Worm (Caenorhabditis elegans) whole organism, L2 larva: ENCODE data around the gene srw-122.

ENCODE experiments used
- R02D3.7 ChIP-seq: fragments of 150-350 bp; optimal IDR thresholded peaks from 2 replicates; lab custom pipeline; 2014; ENCODE audit warnings: missing biosample characterization, missing genetic modification characterization
- alr-1 ChIP-seq: fragments of 150-350 bp; optimal IDR thresholded peaks from 2 replicates; lab custom pipeline; 2014; ENCODE audit warnings: missing biosample characterization, missing genetic modification characterization
- aly-2 ChIP-seq: fragments of 150-350 bp; optimal IDR thresholded peaks from 2 replicates; lab custom pipeline; 2014; ENCODE audit warnings: missing biosample characterization, missing genetic modification characterization
- ama-1 ChIP-seq: fragments of 150-350 bp; optimal IDR thresholded peaks from 2 replicates; lab custom pipeline; 2018; ENCODE audit warnings: inconsistent platforms
- blmp-1 ChIP-seq: sonication (generic microtip); optimal IDR thresholded peaks from 2 replicates; lab custom pipeline; 2017; ENCODE audit warnings: missing genetic modification characterization, mild to moderate bottlenecking, missing compliant biosample characterization, antibody characterized with exemption, moderate library complexity; ENCODE audit not compliant: insufficient read depth
- crh-2 ChIP-seq: sonication (generic microtip); optimal IDR thresholded peaks from 2 replicates; lab custom pipeline; 2017; ENCODE audit warnings: missing biosample characterization, missing genetic modification characterization
- fos-1 ChIP-seq: fragments of 150-350 bp; optimal IDR thresholded peaks from 2 replicates; lab custom pipeline; 2014; ENCODE audit warnings: missing biosample characterization, missing genetic modification characterization
- lsy-2 ChIP-seq, 2 experiments: fragments of 150-350 bp in 1 of 2; sonication (generic microtip) in 1 of 2; optimal IDR thresholded peaks; 2 replicates each; lab custom pipeline; 2014 to 2017; ENCODE audit warnings: missing biosample characterization in 2 of 2, missing genetic modification characterization in 2 of 2
- mab-5 ChIP-seq: fragments of 150-350 bp; optimal IDR thresholded peaks from 2 replicates; lab custom pipeline; 2014; ENCODE audit warnings: missing biosample characterization, missing genetic modification characterization
- mdl-1 ChIP-seq, 2 experiments: fragments of 150-350 bp in 1 of 2; sonication (generic microtip) in 1 of 2; optimal IDR thresholded peaks; 2 replicates each; lab custom pipeline; 2017; ENCODE audit warnings: missing biosample characterization in 2 of 2, missing genetic modification characterization in 2 of 2
- nhr-12 ChIP-seq: fragments of 150-350 bp; optimal IDR thresholded peaks from 2 replicates; lab custom pipeline; 2014; ENCODE audit warnings: missing biosample characterization, missing genetic modification characterization
- nhr-23 ChIP-seq: fragments of 150-350 bp; optimal IDR thresholded peaks from 2 replicates; lab custom pipeline; 2014; ENCODE audit warnings: missing biosample characterization, missing genetic modification reagents, missing genetic modification characterization
- nhr-237 ChIP-seq: fragments of 150-350 bp; optimal IDR thresholded peaks from 2 replicates; lab custom pipeline; 2014; ENCODE audit warnings: missing biosample characterization, missing genetic modification characterization
- nhr-25 ChIP-seq: fragments of 150-350 bp; sonication (generic microtip); optimal IDR thresholded peaks from 3 replicates; lab custom pipeline; 2014; ENCODE audit warnings: missing biosample characterization, missing genetic modification characterization
- nhr-6 ChIP-seq: fragments of 150-350 bp; optimal IDR thresholded peaks from 2 replicates; lab custom pipeline; 2014; ENCODE audit warnings: missing biosample characterization, missing genetic modification characterization
- peb-1 ChIP-seq: fragments of 150-350 bp; optimal IDR thresholded peaks from 2 replicates; lab custom pipeline; 2014; ENCODE audit warnings: missing biosample characterization, missing genetic modification characterization
- skn-1 ChIP-seq: sonication (generic microtip); optimal IDR thresholded peaks from 2 replicates; lab custom pipeline; 2017; ENCODE audit warnings: missing biosample characterization, missing genetic modification characterization
- sma-3 ChIP-seq: sonication (generic microtip); optimal IDR thresholded peaks from 2 replicates; lab custom pipeline; 2016; ENCODE audit warnings: missing genetic modification reagents, missing genetic modification characterization, missing compliant biosample characterization
- sma-9 ChIP-seq, 2 experiments: fragments of 150-350 bp in 1 of 2; sonication (generic microtip) in 1 of 2; optimal IDR thresholded peaks; 2 replicates each; lab custom pipeline; 2014 to 2016; ENCODE audit warnings: missing genetic modification characterization in 2 of 2, mild to moderate bottlenecking in 1 of 2, missing biosample characterization in 1 of 2, missing compliant biosample characterization in 1 of 2, missing genetic modification reagents in 1 of 2, moderate library complexity in 1 of 2
- snpc-4 ChIP-seq: fragments of 150-350 bp; optimal IDR thresholded peaks from 2 replicates; lab custom pipeline; 2014; ENCODE audit warnings: missing biosample characterization, missing genetic modification characterization
- unc-55 ChIP-seq: fragments of 150-350 bp; sonication (generic microtip); optimal IDR thresholded peaks from 3 replicates; lab custom pipeline; 2014; ENCODE audit warnings: missing biosample characterization, missing genetic modification reagents, missing genetic modification characterization
- zag-1 ChIP-seq: fragments of 150-350 bp; optimal IDR thresholded peaks from 2 replicates; lab custom pipeline; 2014; ENCODE audit warnings: missing biosample characterization, missing genetic modification characterization
- ztf-1 ChIP-seq: fragments of 200-800 bp; sonication (Bioruptor generic); conservative IDR thresholded peaks from 2 replicates; pipeline ENCODE4 v1.3.6; 2022; ENCODE audit warnings: missing genetic modification characterization, missing compliant biosample characterization

srw-122 gene

DNA sequence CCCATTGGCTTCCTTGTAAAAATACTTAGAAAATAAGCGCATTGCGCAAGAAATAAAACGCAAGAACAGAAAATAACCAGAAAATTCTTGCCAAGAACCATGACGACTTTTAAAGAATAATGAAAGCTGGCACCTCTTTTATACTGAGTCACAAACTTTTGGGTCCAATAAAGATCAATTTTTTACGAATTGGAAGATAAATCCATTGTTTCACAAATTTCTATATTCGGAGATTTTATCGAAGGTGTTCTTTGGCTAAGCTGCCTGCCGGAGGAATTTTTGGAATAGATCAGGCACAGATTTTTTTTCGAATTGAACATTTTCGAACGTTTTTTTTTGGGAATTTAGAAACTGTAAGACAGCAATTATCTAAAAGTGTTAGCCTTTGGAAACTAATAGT lies 39.1 kb downstream of the srw-122 start, which contains the start of gene C31B8.9:
C31B8.9 (minus strand) TSS at position 101 of the 400 bp plus-strand sequence.
- TF ChIP-seq unc-55 (GFP tag; lab: Kevin White, UChicago), result no peak
- TF ChIP-seq skn-1 (tag; lab: Kevin White, UChicago), result no peak
- TF ChIP-seq ztf-1 (GFP tag; lab: Robert Waterston, UW), result no peak
- TF ChIP-seq nhr-237 (tag; lab: Kevin White, UChicago), result no peak
- TF ChIP-seq lsy-2 (tag; optimal IDR thresholded peaks at IDR 0.05; lab: Kevin White, UChicago), result no peak

DNA sequence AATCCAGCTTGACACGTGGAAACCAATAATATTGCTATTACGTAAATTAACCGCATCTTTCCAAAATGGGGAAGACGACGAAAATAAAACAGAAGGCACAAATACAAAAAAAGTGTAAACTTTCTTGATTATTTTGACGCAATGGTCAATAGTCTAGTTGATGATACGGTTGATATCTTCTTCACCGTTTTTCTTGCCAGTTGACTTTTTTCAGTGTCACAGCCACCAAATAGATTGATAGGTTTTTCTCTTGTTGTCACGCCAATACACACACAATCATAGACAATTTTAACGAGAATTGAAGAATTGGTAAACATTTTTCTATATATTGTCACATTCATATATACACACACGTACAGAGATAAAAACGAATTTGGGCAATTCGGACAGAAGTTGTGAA lies 42.5 kb downstream of the srw-122 start, which contains the start of gene zmp-3:
zmp-3 (minus strand) TSS at position 101 of the 400 bp plus-strand sequence.
- no peak for TF ChIP-seq nhr-23
- TF ChIP-seq blmp-1, result no peak
- no peak for TF ChIP-seq nhr-12 (tag; lab: Kevin White, UChicago)
- TF ChIP-seq nhr-25 (tag; lab: Kevin White, UChicago), result no peak
- TF ChIP-seq zag-1 (tag; lab: Kevin White, UChicago), result no peak
- no peak for TF ChIP-seq snpc-4 (tag; lab: Kevin White, UChicago)
- TF ChIP-seq sma-9 (GFP tag; optimal IDR thresholded peaks at IDR 0.05; lab: Kevin White, UChicago), result no peak
- TF ChIP-seq sma-9 (tag; optimal IDR thresholded peaks at IDR 0.05; lab: Kevin White, UChicago), result no peak
- no peak for TF ChIP-seq mab-5 (tag; lab: Kevin White, UChicago)
- no peak for TF ChIP-seq R02D3.7 (tag; lab: Kevin White, UChicago)
- TF ChIP-seq aly-2 (tag; lab: Kevin White, UChicago), result no peak

DNA sequence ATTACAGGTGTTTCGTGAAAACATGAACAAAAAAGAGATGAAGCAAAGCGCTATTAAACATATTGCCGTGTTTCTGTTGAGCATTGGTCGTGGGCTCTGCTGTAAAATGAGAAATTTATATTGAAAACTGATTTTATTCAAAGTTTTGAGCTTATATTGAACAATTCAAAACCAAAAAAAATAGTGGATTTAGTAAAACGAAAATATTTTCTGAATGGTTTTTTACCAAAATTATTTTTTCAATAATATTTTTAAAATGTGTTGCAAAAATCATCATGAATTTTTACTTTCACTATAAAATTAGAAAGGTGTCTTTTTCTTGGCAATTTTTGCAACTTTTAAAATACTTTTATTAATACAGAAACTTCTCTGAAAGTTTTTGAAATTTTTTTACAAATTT lies 48.8 kb downstream of the srw-122 start, which contains the start of gene C31B8.7:
C31B8.7 (minus strand) TSS at position 101 of the 400 bp plus-strand sequence.
- TF ChIP-seq peb-1 (no peak), blmp-1 (no peak), fos-1 (tag; lab: Kevin White, UChicago) (no peak), nhr-25 (tag; lab: Kevin White, UChicago) (no peak), nhr-6 (no peak), crh-2 (tag; lab: Kevin White, UChicago) (no peak), alr-1 (tag; lab: Kevin White, UChicago) (no peak), ama-1 (lab: Kevin White, UChicago) (no peak), mdl-1 (tag; optimal IDR thresholded peaks at IDR 0.05; lab: Kevin White, UChicago) (no peak), zag-1 (tag; lab: Kevin White, UChicago) (no peak), unc-55 (GFP tag; lab: Kevin White, UChicago) (no peak), nhr-23 (no peak), sma-3 (no peak)
